Worm (Caenorhabditis elegans) whole organism, L2 larva: ENCODE data around the gene C35D10.3.

Experiments used
- aly-2 ChIP-seq: fragments of 150-350 bp; optimal IDR thresholded peaks from 2 replicates; lab custom pipeline; 2014; ENCODE audit warnings: missing biosample characterization, missing genetic modification characterization
- ama-1 ChIP-seq: fragments of 150-350 bp; optimal IDR thresholded peaks from 2 replicates; lab custom pipeline; 2018; ENCODE audit warnings: inconsistent platforms
- fos-1 ChIP-seq: fragments of 150-350 bp; optimal IDR thresholded peaks from 2 replicates; lab custom pipeline; 2014; ENCODE audit warnings: missing biosample characterization, missing genetic modification characterization
- mbf-1 ChIP-seq: sonication (generic microtip); optimal IDR thresholded peaks from 2 replicates; lab custom pipeline; 2017; ENCODE audit warnings: missing biosample characterization, missing genetic modification characterization
- nhr-237 ChIP-seq: fragments of 150-350 bp; optimal IDR thresholded peaks from 2 replicates; lab custom pipeline; 2014; ENCODE audit warnings: missing biosample characterization, missing genetic modification characterization

- TF ChIP-seq aly-2 (tag; lab: Kevin White, UChicago) (no peak), mbf-1 (tag; lab: Kevin White, UChicago) (no peak), ama-1 (lab: Kevin White, UChicago) (no peak), fos-1 (tag; lab: Kevin White, UChicago) (no peak), nhr-237 (tag; lab: Kevin White, UChicago) (no peak)
Observed at ce11 chrIII:4844327-4844726, 24.4 kb upstream of the C35D10.3 start, which contains the start of the genes clec-157 and fkh-5.
